Fruit fly (Drosophila melanogaster) whole organism, embryonic: ENCODE data around the gene Rcd2.

Experiments
- Atf6 ChIP-seq: fragments of 200-800 bp; sonication (Bioruptor generic); IDR thresholded peaks from 2 replicates; pipeline ENCODE4 v1.3.6; 2022; ENCODE audit warnings: missing biosample characterization, missing genetic modification characterization
- Bdp1 ChIP-seq: fragments of 200-800 bp; sonication (Bioruptor generic); optimal IDR thresholded peaks from 3 replicates; lab custom pipeline; 2016; ENCODE audit warnings: missing biosample characterization, missing genetic modification characterization
- CG10209 ChIP-seq: fragments of 200-800 bp; sonication (Bioruptor generic); optimal IDR thresholded peaks from 3 replicates; lab custom pipeline; 2017; ENCODE audit warnings: missing biosample characterization, mild to moderate bottlenecking, missing genetic modification characterization, missing genetic modification reagents
- CG10462 ChIP-seq: fragments of 200-800 bp; sonication (Bioruptor generic); optimal IDR thresholded peaks from 2 replicates; lab custom pipeline; 2016; ENCODE audit warnings: missing biosample characterization, missing genetic modification characterization
- CG12236 ChIP-seq: fragments of 200-800 bp; sonication (Bioruptor generic); optimal IDR thresholded peaks from 2 replicates; lab custom pipeline; 2016; ENCODE audit warnings: missing biosample characterization, missing genetic modification characterization
- CG14965 ChIP-seq: fragments of 200-800 bp; sonication (Bioruptor generic); optimal IDR thresholded peaks from 2 replicates; lab custom pipeline; 2016; ENCODE audit warnings: missing biosample characterization, missing genetic modification characterization, borderline replicate concordance
- CG15269 ChIP-seq: fragments of 200-800 bp; sonication (Bioruptor generic); optimal IDR thresholded peaks from 2 replicates; lab custom pipeline; 2018; ENCODE audit warnings: missing biosample characterization, mild to moderate bottlenecking, missing genetic modification characterization, moderate library complexity
- CG1529 ChIP-seq: fragments of 200-800 bp; sonication (Bioruptor generic); optimal IDR thresholded peaks from 3 replicates; lab custom pipeline; 2018; ENCODE audit warnings: missing biosample characterization, missing genetic modification characterization
- CG15514 ChIP-seq: fragments of 200-800 bp; sonication (Bioruptor generic); optimal IDR thresholded peaks from 3 replicates; lab custom pipeline; 2017; ENCODE audit warnings: missing biosample characterization, missing genetic modification characterization, mild to moderate bottlenecking, moderate library complexity, missing genetic modification reagents
- CG1647 ChIP-seq: fragments of 200-800 bp; sonication (Bioruptor generic); optimal IDR thresholded peaks from 3 replicates; lab custom pipeline; 2016; ENCODE audit warnings: missing biosample characterization, missing genetic modification characterization
- CG16813 ChIP-seq: fragments of 200-800 bp; sonication (Bioruptor generic); IDR thresholded peaks from 3 replicates; pipeline ENCODE4 v1.3.6; 2022; ENCODE audit warnings: missing biosample characterization, missing genetic modification characterization; ENCODE audit not compliant: partially characterized antibody
- CG2129 ChIP-seq: fragments of 200-800 bp; sonication (Bioruptor generic); IDR thresholded peaks from 2 replicates; pipeline ENCODE4 v1.3.6; 2022; ENCODE audit warnings: missing biosample characterization, missing genetic modification characterization; ENCODE audit not compliant: partially characterized antibody
- CG2678 ChIP-seq: fragments of 200-800 bp; sonication (Bioruptor generic); optimal IDR thresholded peaks from 3 replicates; lab custom pipeline; 2019; ENCODE audit warnings: missing biosample characterization, mild to moderate bottlenecking, missing genetic modification characterization, moderate library complexity
- CG34224 ChIP-seq: fragments of 200-800 bp; sonication (Bioruptor generic); IDR thresholded peaks from 3 replicates; pipeline ENCODE4 v1.3.6; 2022; ENCODE audit warnings: missing biosample characterization, missing genetic modification characterization; ENCODE audit not compliant: partially characterized antibody
- CG42726 ChIP-seq: fragments of 200-800 bp; sonication (Bioruptor generic); IDR thresholded peaks from 2 replicates; pipeline ENCODE4 v1.3.6; 2022; ENCODE audit warnings: missing biosample characterization, missing genetic modification characterization; ENCODE audit not compliant: partially characterized antibody
- CG4617 ChIP-seq: fragments of 200-800 bp; sonication (Bioruptor generic); optimal IDR thresholded peaks from 3 replicates; lab custom pipeline; 2016; ENCODE audit warnings: missing biosample characterization, missing genetic modification characterization, borderline replicate concordance
- CG6175 ChIP-seq: fragments of 200-800 bp; sonication (Bioruptor generic); IDR thresholded peaks from 3 replicates; pipeline ENCODE4 v1.3.6; 2022; ENCODE audit warnings: missing biosample characterization, missing genetic modification characterization
- CG6765 ChIP-seq: fragments of 200-800 bp; sonication (Bioruptor generic); optimal IDR thresholded peaks from 3 replicates; lab custom pipeline; 2017; ENCODE audit warnings: missing biosample characterization, mild to moderate bottlenecking, missing genetic modification characterization
- CG7357 ChIP-seq: fragments of 200-800 bp; sonication (Bioruptor generic); IDR thresholded peaks from 3 replicates; pipeline ENCODE4 v1.3.6; 2022; ENCODE audit warnings: missing biosample characterization, missing genetic modification characterization
- CG9215 ChIP-seq: fragments of 200-800 bp; sonication (Bioruptor generic); IDR thresholded peaks from 2 replicates; pipeline ENCODE4 v1.3.6; 2022; ENCODE audit warnings: missing biosample characterization, missing genetic modification characterization
- CG9876 ChIP-seq: fragments of 200-800 bp; sonication (Bioruptor generic); optimal IDR thresholded peaks from 2 replicates; lab custom pipeline; 2016; ENCODE audit warnings: missing biosample characterization, missing genetic modification characterization
- Chrac-16 ChIP-seq: fragments of 200-800 bp; sonication (Bioruptor generic); optimal IDR thresholded peaks from 3 replicates; lab custom pipeline; 2016; ENCODE audit warnings: missing biosample characterization, missing genetic modification characterization
- CrebB ChIP-seq: fragments of 200-800 bp; sonication (Bioruptor generic); optimal IDR thresholded peaks from 3 replicates; lab custom pipeline; 2018; ENCODE audit warnings: missing biosample characterization, mild to moderate bottlenecking, missing genetic modification characterization
- Dip2 ChIP-seq: fragments of 200-800 bp; sonication (Bioruptor generic); IDR thresholded peaks from 2 replicates; pipeline ENCODE4 v1.3.6; 2022; ENCODE audit warnings: missing biosample characterization, missing genetic modification characterization
- Dp ChIP-seq: fragments of 200-800 bp; sonication (Bioruptor generic); optimal IDR thresholded peaks from 2 replicates; lab custom pipeline; 2018; ENCODE audit warnings: missing biosample characterization, mild to moderate bottlenecking, missing genetic modification characterization, moderate library complexity
- Ets97D ChIP-seq: fragments of 200-800 bp; sonication (Bioruptor generic); optimal IDR thresholded peaks from 3 replicates; lab custom pipeline; 2016; ENCODE audit warnings: missing biosample characterization, missing genetic modification characterization
- GATAe ChIP-seq: fragments of 200-800 bp; sonication (Bioruptor generic); conservative IDR thresholded peaks from 2 replicates; pipeline ENCODE4 v1.3.6; 2022; ENCODE audit warnings: missing biosample characterization, missing genetic modification characterization
- Lhr ChIP-seq: fragments of 200-800 bp; sonication (Bioruptor generic); optimal IDR thresholded peaks from 3 replicates; lab custom pipeline; 2017; ENCODE audit warnings: mild to moderate bottlenecking, missing biosample characterization, missing genetic modification reagents, missing genetic modification characterization
- MBD-R2 ChIP-seq: fragments of 200-800 bp; sonication (Bioruptor generic); IDR thresholded peaks from 2 replicates; pipeline ENCODE4 v1.3.6; 2022; ENCODE audit warnings: missing biosample characterization, missing genetic modification characterization
- NfI ChIP-seq: fragments of 200-800 bp; sonication (Bioruptor generic); optimal IDR thresholded peaks from 3 replicates; lab custom pipeline; 2018; ENCODE audit warnings: missing biosample characterization, mild to moderate bottlenecking, missing genetic modification characterization, moderate library complexity
- Optix ChIP-seq: fragments of 200-800 bp; sonication (Bioruptor generic); IDR thresholded peaks from 3 replicates; pipeline ENCODE4 v1.3.6; 2022; ENCODE audit warnings: missing biosample characterization, missing genetic modification characterization
- Stat92E ChIP-seq, 3 experiments: fragments of >200 bp in 2 of 3; fragments of 200-800 bp in 1 of 3; sonication (Bioruptor generic) in 1 of 3; optimal IDR thresholded peaks; 2 replicates each; lab custom pipeline; 2017 to 2019; ENCODE audit warnings: missing biosample characterization in 3 of 3, missing genetic modification characterization in 3 of 3, mild to moderate bottlenecking in 1 of 3, moderate library complexity in 1 of 3
- Trl ChIP-seq, 3 experiments: fragments of >200 bp in 2 of 3; fragments of 200-800 bp in 1 of 3; sonication (Bioruptor generic) in 1 of 3; optimal IDR thresholded peaks; 2 replicates in 1 of 3; 3 replicates in 2 of 3; lab custom pipeline; 2016 to 2017; ENCODE audit warnings: missing biosample characterization in 1 of 3, missing genetic modification characterization in 1 of 3
- bowl ChIP-seq: fragments of 200-800 bp; sonication (Bioruptor generic); IDR thresholded peaks from 2 replicates; pipeline ENCODE4 v1.3.6; 2022; ENCODE audit warnings: missing biosample characterization, missing genetic modification characterization
- cato ChIP-seq: fragments of 200-800 bp; sonication (Bioruptor generic); optimal IDR thresholded peaks from 2 replicates; lab custom pipeline; 2016; ENCODE audit warnings: missing biosample characterization, missing genetic modification characterization, borderline replicate concordance
- dati ChIP-seq: fragments of 200-800 bp; sonication (Bioruptor generic); IDR thresholded peaks from 2 replicates; pipeline ENCODE4 v1.3.6; 2022; ENCODE audit warnings: missing biosample characterization, missing genetic modification characterization
- ewg ChIP-seq: fragments of 200-800 bp; sonication (Bioruptor generic); optimal IDR thresholded peaks from 3 replicates; lab custom pipeline; 2017; ENCODE audit warnings: mild to moderate bottlenecking, missing biosample characterization, missing genetic modification reagents, missing genetic modification characterization
- eyg ChIP-seq: fragments of 200-800 bp; sonication (Bioruptor generic); optimal IDR thresholded peaks from 3 replicates; lab custom pipeline; 2016; ENCODE audit warnings: missing biosample characterization, missing genetic modification characterization
- fd64A ChIP-seq: fragments of 200-800 bp; sonication (Bioruptor generic); optimal IDR thresholded peaks from 3 replicates; lab custom pipeline; 2018; ENCODE audit warnings: missing biosample characterization, mild to moderate bottlenecking, missing genetic modification characterization
- h ChIP-seq: fragments of >200 bp; optimal IDR thresholded peaks from 2 replicates; lab custom pipeline; 2017
- kah ChIP-seq: fragments of 200-800 bp; sonication (Bioruptor generic); optimal IDR thresholded peaks from 2 replicates; lab custom pipeline; 2018; ENCODE audit warnings: missing biosample characterization, mild to moderate bottlenecking, missing genetic modification characterization
- knrl ChIP-seq: fragments of 200-800 bp; sonication (Bioruptor generic); IDR thresholded peaks from 3 replicates; pipeline ENCODE4 v1.3.6; 2022; ENCODE audit warnings: missing biosample characterization, missing genetic modification characterization; ENCODE audit not compliant: partially characterized antibody
- pfk ChIP-seq: fragments of 200-800 bp; sonication (Bioruptor generic); optimal IDR thresholded peaks from 2 replicates; lab custom pipeline; 2018; ENCODE audit warnings: missing biosample characterization, mild to moderate bottlenecking, missing genetic modification characterization, moderate library complexity
- slou ChIP-seq: fragments of 200-800 bp; sonication (Bioruptor generic); optimal IDR thresholded peaks from 3 replicates; lab custom pipeline; 2016; ENCODE audit warnings: missing biosample characterization, missing genetic modification characterization
- ssp ChIP-seq: fragments of 200-800 bp; sonication (Bioruptor generic); IDR thresholded peaks from 2 replicates; pipeline ENCODE4 v1.3.6; 2022; ENCODE audit warnings: missing biosample characterization, missing genetic modification characterization
- tio ChIP-seq: fragments of 200-800 bp; sonication (Bioruptor generic); optimal IDR thresholded peaks from 2 replicates; lab custom pipeline; 2017; ENCODE audit warnings: missing biosample characterization, missing genetic modification characterization, inconsistent platforms
- tx ChIP-seq: fragments of 200-800 bp; sonication (Bioruptor generic); optimal IDR thresholded peaks from 2 replicates; lab custom pipeline; 2016; ENCODE audit warnings: missing biosample characterization, missing genetic modification characterization
- zen2 ChIP-seq: fragments of 200-800 bp; sonication (Bioruptor generic); IDR thresholded peaks from 3 replicates; pipeline ENCODE4 v1.3.6; 2022; ENCODE audit warnings: missing biosample characterization, missing genetic modification characterization; ENCODE audit not compliant: partially characterized antibody

The Rcd2 gene

dm6 chr3L:20526196-20526740 lies 13.9 kb downstream of the Rcd2 start, which contains the start of gene Nubp2 (continued):
- TF ChIP-seq CG15514 (GFP tag; lab: Kevin White, UChicago) (peak; percentile 87), CG9215 (GFP tag; lab: Robert Waterston, UW) (peak; percentile 94), fd64A (peak; percentile 47), CG9876 (GFP tag; lab: Kevin White, UChicago) (peak; percentile 87), CG10209 (GFP tag; lab: Kevin White, UChicago) (peak; percentile 96), Stat92E (GFP tag; optimal IDR thresholded peaks at IDR 0.05; lab: Kevin White, UChicago) (peak in 1 of 3 experiments; percentile 70), CG7357 (GFP tag; lab: Robert Waterston, UW) (peak; percentile 88), Trl (optimal IDR thresholded peaks at IDR 0.05; lab: Kevin White, UChicago) (no peak), Trl (GFP tag; optimal IDR thresholded peaks at IDR 0.05; lab: Kevin White, UChicago) (peak; percentile 92), eyg (peak; percentile 80), Bdp1 (peak; percentile 88), CrebB (tag; lab: Kevin White, UChicago) (peak; percentile 87), MBD-R2 (GFP tag; lab: Robert Waterston, UW) (peak; percentile 81), CG6175 (peak; percentile 80; the same call in 2 of the 3 replicates), tx (GFP tag; lab: Kevin White, UChicago) (peak; percentile 92), pfk (GFP tag; lab: Kevin White, UChicago) (peak; percentile 39), knrl (peak; percentile 28; the same call in 1 of the 3 replicates), CG2678 (peak; percentile 97), tio (GFP tag; lab: Kevin White, UChicago) (peak; percentile 97), CG4617 (GFP tag; lab: Kevin White, UChicago) (peak; percentile 94), h (lab: Kevin White, UChicago) (no peak), slou (GFP tag; lab: Kevin White, UChicago) (peak; percentile 94), CG6765 (GFP tag; lab: Kevin White, UChicago) (peak; percentile 89), Atf6 (peak; percentile 94), Chrac-16 (GFP tag; lab: Kevin White, UChicago) (peak; percentile 97), bowl (GFP tag; lab: Robert Waterston, UW) (peak; percentile 61; the same call in 1 of the 2 replicates), ewg (GFP tag; lab: Kevin White, UChicago) (peak; percentile 90), Dp (GFP tag; lab: Kevin White, UChicago) (peak; percentile 33), CG2129 (GFP tag; lab: Robert Waterston, UW) (no peak), CG42726 (no peak), dati (peak; percentile 63; the same call in 1 of the 2 replicates), kah (peak; percentile 89), Lhr (peak; percentile 88), Optix (GFP tag; lab: Robert Waterston, UW) (peak; percentile 74; the same call in 2 of the 3 replicates), Ets97D (GFP tag; lab: Kevin White, UChicago) (peak; percentile 84), CG15269 (tag; lab: Kevin White, UChicago) (peak; percentile 96), CG1529 (GFP tag; lab: Kevin White, UChicago) (peak; percentile 89), CG10462 (peak; percentile 91), CG16813 (no peak; the same call in 2 of the 3 replicates), zen2 (GFP tag; lab: Robert Waterston, UW) (no peak), Dip2 (GFP tag; lab: Robert Waterston, UW) (no peak; the same call in 1 of the 2 replicates), NfI (peak; percentile 96), CG1647 (GFP tag; lab: Kevin White, UChicago) (peak; percentile 92), CG14965 (GFP tag; lab: Kevin White, UChicago) (no peak), GATAe (GFP tag; lab: Robert Waterston, UW) (peak; percentile 90), ssp (GFP tag; lab: Robert Waterston, UW) (peak; percentile 90), CG12236 (GFP tag; lab: Kevin White, UChicago) (peak; percentile 88), CG34224 (GFP tag; lab: Robert Waterston, UW) (no peak), cato (peak; percentile 93)
